ENCODE assay signal across 1 fruit fly cellular context in genomic region chrX:3328980-3329379, dm6.
TF ChIP-seq lines count a peak whose summit lies in the region.

No protein-coding gene starts in this region.

TF ChIP-seq in whole organism, embryonic, 481 proteins besides CTCF, POLR2A, EP300 and RAD21 (continued from another document):
- TF ChIP-seq CG16863 (GFP tag; optimal IDR thresholded peaks at IDR 0.05; lab: Kevin White, UChicago) (peak; percentile 45), scrt (GFP tag; optimal IDR thresholded peaks at IDR 0.05; lab: Kevin White, UChicago) (peak; percentile 70), NC2α (GFP tag; optimal IDR thresholded peaks at IDR 0.05; lab: Kevin White, UChicago) (peak; percentile 12), croc (GFP tag; conservative IDR thresholded peaks at IDR 0.05; lab: Robert Waterston, UW) (no peak; the same call in 2 of the 3 replicates), CG15011 (GFP tag; optimal IDR thresholded peaks at IDR 0.05; lab: Kevin White, UChicago) (peak; percentile 30), hbn (GFP tag; IDR thresholded peaks at IDR 0.05; lab: Robert Waterston, UW; ENCODE audit: partially characterized antibody) (no peak), D19B (GFP tag; optimal IDR thresholded peaks at IDR 0.05; lab: Kevin White, UChicago) (peak; percentile 60), prd (optimal IDR thresholded peaks at IDR 0.05; lab: Kevin White, UChicago) (no peak), prd (GFP tag; IDR thresholded peaks at IDR 0.05; lab: Robert Waterston, UW) (peak; percentile 79), ranshi (GFP tag; IDR thresholded peaks at IDR 0.05; lab: Robert Waterston, UW) (peak; percentile 85), ase (GFP tag; IDR thresholded peaks at IDR 0.05; lab: Robert Waterston, UW) (peak; percentile 77; the same call in 2 of the 3 replicates), CG8478 (optimal IDR thresholded peaks at IDR 0.05; lab: Kevin White, UChicago) (no peak), CG31388 (GFP tag; optimal IDR thresholded peaks at IDR 0.05; lab: Kevin White, UChicago) (no peak), HHEX (GFP tag; optimal IDR thresholded peaks at IDR 0.05; lab: Kevin White, UChicago) (peak; percentile 78), Rfx (GFP tag; IDR thresholded peaks at IDR 0.05; lab: Robert Waterston, UW) (peak; percentile 93), CG7372 (GFP tag; IDR thresholded peaks at IDR 0.05; lab: Robert Waterston, UW) (peak; percentile 63), CG3726 (GFP tag; IDR thresholded peaks at IDR 0.05; lab: Robert Waterston, UW) (peak; percentile 74; the same call in 2 of the 3 replicates), tin (GFP tag; optimal IDR thresholded peaks at IDR 0.05; lab: Kevin White, UChicago) (peak; percentile 51), CG13287 (GFP tag; IDR thresholded peaks at IDR 0.05; lab: Robert Waterston, UW; ENCODE audit: partially characterized antibody) (no peak), CG18599 (GFP tag; optimal IDR thresholded peaks at IDR 0.05; lab: Kevin White, UChicago) (peak; percentile 87), CG12299 (tag; optimal IDR thresholded peaks at IDR 0.05; lab: Kevin White, UChicago) (peak; percentile 35), oc (tag; optimal IDR thresholded peaks at IDR 0.05; lab: Kevin White, UChicago) (peak; percentile 28), CG8388 (GFP tag; optimal IDR thresholded peaks at IDR 0.05; lab: Kevin White, UChicago) (peak; percentile 53), CG15696 (tag; optimal IDR thresholded peaks at IDR 0.05; lab: Kevin White, UChicago) (no peak), chinmo (GFP tag; IDR thresholded peaks at IDR 0.05; lab: Robert Waterston, UW; ENCODE audit: partially characterized antibody) (0 out of 4 replicates have a peak, but pooled peaks have one; percentile 38), CG8290 (GFP tag; optimal IDR thresholded peaks at IDR 0.05; lab: Kevin White, UChicago) (no peak), CG8290 (tag; optimal IDR thresholded peaks at IDR 0.05; lab: Kevin White, UChicago) (peak in 1 of 2 experiments; percentile 69), NFAT (GFP tag; IDR thresholded peaks at IDR 0.05; lab: Robert Waterston, UW) (peak; percentile 80), CG34224 (GFP tag; IDR thresholded peaks at IDR 0.05; lab: Robert Waterston, UW; ENCODE audit: partially characterized antibody) (no peak), Fer1 (GFP tag; optimal IDR thresholded peaks at IDR 0.05; lab: Kevin White, UChicago) (peak; percentile 88), D (optimal IDR thresholded peaks at IDR 0.05; lab: Kevin White, UChicago) (no peak), D (GFP tag; optimal IDR thresholded peaks at IDR 0.05; lab: Kevin White, UChicago) (peak; percentile 30), ewg (GFP tag; optimal IDR thresholded peaks at IDR 0.05; lab: Kevin White, UChicago) (peak; percentile 36), gsb (GFP tag; IDR thresholded peaks at IDR 0.05; lab: Robert Waterston, UW) (peak; percentile 75), stc (GFP tag; IDR thresholded peaks at IDR 0.05; lab: Robert Waterston, UW) (peak; percentile 90), Antp (GFP tag; optimal IDR thresholded peaks at IDR 0.05; lab: Kevin White, UChicago) (peak; percentile 60)
TF ChIP-seq in whole organism, embryonic: peak in this region for 338.
